Fruit fly (Drosophila melanogaster): ENCODE results near the gene Polr1C.

Gene Polr1C

DNA sequence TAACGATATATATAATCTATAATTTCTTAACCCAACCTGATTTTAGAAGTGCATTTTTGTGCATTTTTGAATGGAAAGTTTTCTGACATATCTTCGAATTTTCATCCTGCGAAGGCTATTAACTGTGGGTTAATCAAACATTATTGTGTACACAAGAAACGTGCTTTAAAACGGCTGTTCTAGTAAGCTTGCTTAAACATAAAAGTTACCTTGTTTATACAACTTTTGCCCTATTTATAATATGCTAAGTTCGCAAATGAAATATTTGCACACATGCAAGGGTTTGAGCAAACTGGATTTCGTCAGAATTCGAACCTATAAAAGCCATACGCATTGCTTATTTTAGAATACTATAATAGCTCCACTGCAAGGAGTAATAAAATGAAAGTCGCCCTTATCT is 31.7 kb upstream of the Polr1C start, which contains the start of gene Sgs1 (continued):
- no peak for TF ChIP-seq Abd-B (GFP tag; optimal IDR thresholded peaks at IDR 0.05)
- TF ChIP-seq jim (GFP tag; optimal IDR thresholded peaks at IDR 0.05), result peak; percentile 5
- no peak for TF ChIP-seq dmrt93B (GFP tag; optimal IDR thresholded peaks at IDR 0.05)
- no peak for TF ChIP-seq Dif (GFP tag; optimal IDR thresholded peaks at IDR 0.05; ENCODE audit: partially characterized antibody)
- peak; percentile 28 for TF ChIP-seq Hnf4 (GFP tag; optimal IDR thresholded peaks at IDR 0.05)
- peak; percentile 70 for TF ChIP-seq brk (GFP tag; optimal IDR thresholded peaks at IDR 0.05)
- TF ChIP-seq Rel (GFP tag; optimal IDR thresholded peaks at IDR 0.05), result no peak
- TF ChIP-seq Rel (tag; optimal IDR thresholded peaks at IDR 0.05), result no peak
- TF ChIP-seq fru (GFP tag; optimal IDR thresholded peaks at IDR 0.05), result peak; percentile 57
- peak; percentile 2 for TF ChIP-seq CrebA (GFP tag; optimal IDR thresholded peaks at IDR 0.05; ENCODE audit: borderline replicate concordance)

dm6 chr2L:4942257-4942792 is 26.5 kb upstream of the Polr1C start, which contains the start of gene synr:
Gene synr (plus strand): TSS chr2L:4942742.
- TF ChIP-seq CG9705 (GFP tag; optimal IDR thresholded peaks at IDR 0.05) (no peak), Abd-B (GFP tag; optimal IDR thresholded peaks at IDR 0.05) (no peak), br (GFP tag; optimal IDR thresholded peaks at IDR 0.05) (no peak), Dif (GFP tag; optimal IDR thresholded peaks at IDR 0.05; ENCODE audit: partially characterized antibody) (no peak), woc (GFP tag; optimal IDR thresholded peaks at IDR 0.05) (no peak), pan (optimal IDR thresholded peaks at IDR 0.05) (no peak), psq (GFP tag; optimal IDR thresholded peaks at IDR 0.05) (no peak)

DNA sequence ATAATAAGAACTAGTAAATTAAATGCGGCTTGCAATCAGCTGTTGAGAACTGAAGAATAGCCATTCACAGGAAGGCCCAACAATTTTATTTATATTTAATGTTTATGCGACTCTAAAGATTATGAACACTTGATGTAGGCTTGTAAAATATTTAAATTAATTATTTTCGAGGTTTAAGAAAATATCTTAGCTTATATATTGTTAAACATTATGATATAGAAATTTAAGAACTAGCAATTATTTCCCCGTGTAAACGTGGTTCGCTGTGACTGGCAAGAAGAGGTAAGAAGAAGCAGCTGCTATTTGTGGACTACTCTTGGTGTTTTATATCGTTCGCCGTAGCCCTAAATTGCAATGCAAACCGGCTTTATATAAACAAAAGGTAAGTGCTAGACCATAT is 23.5 kb upstream of the Polr1C start, which contains the start of the genes mRpL24 and betaggt-I:
mRpL24 (minus strand) TSS at position 62 of the 400 bp plus-strand sequence.
betaggt-I (plus strand) TSS at position 280 of the 400 bp plus-strand sequence.
- TF ChIP-seq dmrt93B (GFP tag; optimal IDR thresholded peaks at IDR 0.05) (peak; percentile 95), Hr78 (GFP tag; optimal IDR thresholded peaks at IDR 0.05) (no peak), Mio (GFP tag; optimal IDR thresholded peaks at IDR 0.05) (peak; percentile 49), Hr83 (GFP tag; optimal IDR thresholded peaks at IDR 0.05; ENCODE audit: poor library complexity, severe bottlenecking) (peak; percentile 44), Hnf4 (GFP tag; optimal IDR thresholded peaks at IDR 0.05) (peak; percentile 93), brk (GFP tag; optimal IDR thresholded peaks at IDR 0.05) (peak; percentile 96), foxo (GFP tag; optimal IDR thresholded peaks at IDR 0.05) (peak; percentile 5 to 98), psq (GFP tag; optimal IDR thresholded peaks at IDR 0.05) (peak; percentile 94), CG32264 (GFP tag; optimal IDR thresholded peaks at IDR 0.05) (peak; percentile 70), jim (GFP tag; optimal IDR thresholded peaks at IDR 0.05) (no peak), usp (GFP tag; optimal IDR thresholded peaks at IDR 0.05) (no peak), h (GFP tag; optimal IDR thresholded peaks at IDR 0.05) (peak; percentile 97), rgr (GFP tag; optimal IDR thresholded peaks at IDR 0.05) (peak; percentile 98), Vsx2 (GFP tag; optimal IDR thresholded peaks at IDR 0.05; ENCODE audit: partially characterized antibody) (no peak), pan (optimal IDR thresholded peaks at IDR 0.05) (no peak), N (GFP tag; optimal IDR thresholded peaks at IDR 0.05) (no peak), ey (GFP tag; optimal IDR thresholded peaks at IDR 0.05) (peak; percentile 92), Rel (GFP tag; optimal IDR thresholded peaks at IDR 0.05) (peak; percentile 46), Rel (tag; optimal IDR thresholded peaks at IDR 0.05) (peak; percentile 88), sage (GFP tag; optimal IDR thresholded peaks at IDR 0.05) (peak; percentile 90), CG9705 (GFP tag; optimal IDR thresholded peaks at IDR 0.05) (peak; percentile 97), dsf (GFP tag; optimal IDR thresholded peaks at IDR 0.05; ENCODE audit: borderline replicate concordance) (peak; percentile 91), Jra (GFP tag; optimal IDR thresholded peaks at IDR 0.05) (peak; percentile 90), sv (GFP tag; optimal IDR thresholded peaks at IDR 0.05) (peak; percentile 95), OdsH (GFP tag; optimal IDR thresholded peaks at IDR 0.05) (peak; percentile 97), HLH106 (tag; optimal IDR thresholded peaks at IDR 0.05) (peak; percentile 99), Myc (optimal IDR thresholded peaks at IDR 0.05) (peak; percentile 39), br (GFP tag; optimal IDR thresholded peaks at IDR 0.05) (peak; percentile 94), Abd-B (GFP tag; optimal IDR thresholded peaks at IDR 0.05) (no peak), fru (GFP tag; optimal IDR thresholded peaks at IDR 0.05) (peak; percentile 95), lola (GFP tag; optimal IDR thresholded peaks at IDR 0.05) (no peak), Sp1 (GFP tag; optimal IDR thresholded peaks at IDR 0.05) (peak; percentile 98), GATAd (GFP tag; optimal IDR thresholded peaks at IDR 0.05) (peak; percentile 85), dl (GFP tag; optimal IDR thresholded peaks at IDR 0.05; ENCODE audit: insufficient read depth in 1 of 2, partially characterized antibody in 2 of 2) (no peak), Dfd (GFP tag; optimal IDR thresholded peaks at IDR 0.05) (no peak), CrebA (GFP tag; optimal IDR thresholded peaks at IDR 0.05; ENCODE audit: borderline replicate concordance) (no peak), woc (GFP tag; optimal IDR thresholded peaks at IDR 0.05) (peak; percentile 89), tai (GFP tag; optimal IDR thresholded peaks at IDR 0.05) (no peak), Dif (GFP tag; optimal IDR thresholded peaks at IDR 0.05; ENCODE audit: partially characterized antibody) (no peak)

Data from whole organism, wandering third instar larva.